Fruit fly (Drosophila melanogaster): ENCODE data around the gene CG12883.

CG12883 gene

DNA sequence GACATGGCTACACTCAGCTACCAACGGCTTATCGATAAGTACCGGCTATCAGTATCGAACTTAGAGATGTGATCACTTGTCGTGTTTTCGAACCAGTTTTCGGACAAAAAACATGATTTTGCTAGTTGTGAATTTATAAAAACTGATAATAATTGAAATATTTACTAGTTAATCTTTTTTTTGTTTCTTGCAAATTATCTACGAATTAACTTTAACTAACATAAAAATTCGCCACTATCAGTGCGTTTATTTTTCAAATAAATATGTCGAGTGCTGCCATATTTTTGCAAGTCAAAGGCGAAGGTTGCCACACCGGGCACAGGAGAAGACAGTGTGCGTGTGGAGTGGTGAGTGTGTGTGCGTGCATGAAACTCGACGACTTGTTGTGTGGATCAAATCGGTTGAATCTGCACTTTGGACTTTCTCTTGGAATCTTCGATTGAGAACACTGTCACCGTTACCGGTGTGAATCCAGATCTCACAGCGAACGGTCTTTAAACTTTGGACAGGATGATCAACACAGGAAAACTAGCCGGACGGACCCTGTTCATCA is 1.8 kb upstream of the CG12883 start, which contains the start of gene Hsdl2 (continued):
- TF ChIP-seq E2f1 (GFP tag; IDR thresholded peaks at IDR 0.05) = no peak; the same call in 1 of the 2 replicates
- TF ChIP-seq pb (GFP tag; optimal IDR thresholded peaks at IDR 0.05) = no peak
- TF ChIP-seq Mes4 (GFP tag; optimal IDR thresholded peaks at IDR 0.05) = no peak
- TF ChIP-seq ems (GFP tag; optimal IDR thresholded peaks at IDR 0.05) = peak; percentile 16
- peak; percentile 27; the same call in 1 of the 2 replicates for TF ChIP-seq sob (GFP tag; IDR thresholded peaks at IDR 0.05)
- no peak for TF ChIP-seq CrebB (tag; optimal IDR thresholded peaks at IDR 0.05)
- TF ChIP-seq Hr39 (optimal IDR thresholded peaks at IDR 0.05) = no peak
- TF ChIP-seq gfzf (GFP tag; optimal IDR thresholded peaks at IDR 0.05) = peak; percentile 37
- no peak for TF ChIP-seq emc (GFP tag; optimal IDR thresholded peaks at IDR 0.05)
- TF ChIP-seq HLH3B (GFP tag; IDR thresholded peaks at IDR 0.05) = 0 out of 2 replicates have a peak, but pooled peaks have one; percentile 9
- peak in 1 of 2 experiments; percentile 47 for TF ChIP-seq Pdp1 (GFP tag; optimal IDR thresholded peaks at IDR 0.05)
- no peak for TF ChIP-seq gsb-n (tag; optimal IDR thresholded peaks at IDR 0.05)
- peak; percentile 56; the same call in 1 of the 2 replicates for TF ChIP-seq hbn (GFP tag; IDR thresholded peaks at IDR 0.05; ENCODE audit: partially characterized antibody)
- peak; percentile 38 for TF ChIP-seq CG33213 (GFP tag; optimal IDR thresholded peaks at IDR 0.05)
- peak; percentile 17 for TF ChIP-seq jumu (GFP tag; optimal IDR thresholded peaks at IDR 0.05)
- peak; percentile 27; the same call in 1 of the 2 replicates for TF ChIP-seq NFAT (GFP tag; IDR thresholded peaks at IDR 0.05)
- TF ChIP-seq rib (GFP tag; IDR thresholded peaks at IDR 0.05) = no peak
- peak; percentile 0 for TF ChIP-seq CG4424 (GFP tag; optimal IDR thresholded peaks at IDR 0.05)
- peak; percentile 90 for TF ChIP-seq CG2116 (GFP tag; optimal IDR thresholded peaks at IDR 0.05)
- TF ChIP-seq Lpt (GFP tag; optimal IDR thresholded peaks at IDR 0.05) = no peak
- TF ChIP-seq lbe (GFP tag; optimal IDR thresholded peaks at IDR 0.05) = no peak
- TF ChIP-seq Fer3 (tag; optimal IDR thresholded peaks at IDR 0.05) = no peak
- TF ChIP-seq Chrac-16 (GFP tag; optimal IDR thresholded peaks at IDR 0.05) = peak; percentile 45
- peak; percentile 54 for TF ChIP-seq Aef1 (GFP tag; IDR thresholded peaks at IDR 0.05)
- no peak for TF ChIP-seq CG6683 (GFP tag; optimal IDR thresholded peaks at IDR 0.05)
- no peak for TF ChIP-seq ftz-f1 (GFP tag; optimal IDR thresholded peaks at IDR 0.05)
- TF ChIP-seq Six4 (GFP tag; optimal IDR thresholded peaks at IDR 0.05) = no peak
- TF ChIP-seq gem (tag; optimal IDR thresholded peaks at IDR 0.05) = no peak
- TF ChIP-seq CG6791 (GFP tag; IDR thresholded peaks at IDR 0.05; ENCODE audit: partially characterized antibody) = peak; percentile 61; the same call in 2 of the 3 replicates
- TF ChIP-seq al (GFP tag; IDR thresholded peaks at IDR 0.05) = peak; percentile 9; the same call in 1 of the 2 replicates
- no peak for TF ChIP-seq otp (GFP tag; IDR thresholded peaks at IDR 0.05)
- TF ChIP-seq CG14667 (GFP tag; IDR thresholded peaks at IDR 0.05) = peak; percentile 21; the same call in 1 of the 2 replicates
- no peak for TF ChIP-seq TFAM (GFP tag; optimal IDR thresholded peaks at IDR 0.05)
- TF ChIP-seq CG30403 (GFP tag; optimal IDR thresholded peaks at IDR 0.05) = peak; percentile 37
- TF ChIP-seq CG15479 (GFP tag; optimal IDR thresholded peaks at IDR 0.05) = no peak
- TF ChIP-seq CG2678 (tag; optimal IDR thresholded peaks at IDR 0.05) = no peak
- peak; percentile 55 for TF ChIP-seq phol (tag; optimal IDR thresholded peaks at IDR 0.05)
- no peak for TF ChIP-seq grau (tag; optimal IDR thresholded peaks at IDR 0.05)
- TF ChIP-seq CG4617 (GFP tag; optimal IDR thresholded peaks at IDR 0.05; ENCODE audit: borderline replicate concordance) = no peak
- peak; percentile 34 for TF ChIP-seq CG10267 (tag; optimal IDR thresholded peaks at IDR 0.05)
- no peak for TF ChIP-seq CG11093 (GFP tag; IDR thresholded peaks at IDR 0.05)
- TF ChIP-seq CG9437 (GFP tag; optimal IDR thresholded peaks at IDR 0.05) = peak; percentile 41
- peak; percentile 76 for TF ChIP-seq CG2120 (GFP tag; optimal IDR thresholded peaks at IDR 0.05)
- peak; percentile 38; the same call in 3 of the 4 replicates for TF ChIP-seq Gug (GFP tag; IDR thresholded peaks at IDR 0.05)
- peak; percentile 47; the same call in 2 of the 3 replicates for TF ChIP-seq CG14050 (GFP tag; IDR thresholded peaks at IDR 0.05)
- peak; percentile 6 for TF ChIP-seq CG16863 (GFP tag; optimal IDR thresholded peaks at IDR 0.05)
- peak; percentile 68 for TF ChIP-seq sna (GFP tag; IDR thresholded peaks at IDR 0.05; ENCODE audit: partially characterized antibody)
- TF ChIP-seq CG12155 (GFP tag; optimal IDR thresholded peaks at IDR 0.05) = no peak
- TF ChIP-seq onecut (GFP tag; IDR thresholded peaks at IDR 0.05) = no peak
- peak; percentile 38 for TF ChIP-seq pho (GFP tag; optimal IDR thresholded peaks at IDR 0.05)
- TF ChIP-seq sima (GFP tag; optimal IDR thresholded peaks at IDR 0.05) = no peak

All from whole organism, embryonic.